Fruit fly (Drosophila melanogaster): ENCODE measurements around the gene CG13653.
A peak's percentile ranks its signal among the peaks of the same experiment; 100 is the strongest.

The CG13653 gene

DNA sequence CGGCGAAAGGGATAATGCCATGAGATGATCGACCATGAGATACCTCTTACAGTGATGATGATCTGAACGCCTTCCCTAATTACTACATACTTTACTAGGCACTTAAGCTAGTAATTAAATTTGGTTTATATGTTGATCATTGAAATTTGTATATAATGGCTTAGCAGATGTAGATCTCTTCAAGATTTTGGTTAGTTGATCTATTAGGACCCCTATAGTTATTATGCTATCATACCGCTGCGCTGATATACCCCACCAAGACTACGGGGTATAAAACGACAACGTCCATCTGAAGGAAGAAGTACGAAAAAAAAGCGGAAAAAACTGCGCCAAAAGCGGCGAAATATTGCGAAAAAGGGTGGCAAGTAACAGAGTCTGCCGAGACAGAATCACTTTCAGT is 21.1 kb upstream of the CG13653 start (continued):
- TF ChIP-seq dsx (GFP tag; optimal IDR thresholded peaks at IDR 0.05; ENCODE audit: poor library complexity, severe bottlenecking) (peak; percentile 58), CG3919 (GFP tag; optimal IDR thresholded peaks at IDR 0.05) (peak; percentile 58), vri (GFP tag; optimal IDR thresholded peaks at IDR 0.05) (peak; percentile 30), CG32006 (GFP tag; optimal IDR thresholded peaks at IDR 0.05) (peak; percentile 18), Lpt (GFP tag; optimal IDR thresholded peaks at IDR 0.05) (no peak), Sox15 (GFP tag; optimal IDR thresholded peaks at IDR 0.05) (peak; percentile 40), CG7368 (GFP tag; optimal IDR thresholded peaks at IDR 0.05) (peak; percentile 35), CG10631 (GFP tag; optimal IDR thresholded peaks at IDR 0.05) (peak; percentile 50), achi (GFP tag; optimal IDR thresholded peaks at IDR 0.05) (peak; percentile 46), CG8319 (GFP tag; optimal IDR thresholded peaks at IDR 0.05) (peak; percentile 14), CG34406 (GFP tag; optimal IDR thresholded peaks at IDR 0.05) (peak; percentile 31), spab (GFP tag; optimal IDR thresholded peaks at IDR 0.05) (peak; percentile 67), CG6854 (GFP tag; optimal IDR thresholded peaks at IDR 0.05) (no peak), CG31627 (GFP tag; optimal IDR thresholded peaks at IDR 0.05) (peak; percentile 72), svp (GFP tag) (peak; percentile 87), Hr39 (GFP tag; optimal IDR thresholded peaks at IDR 0.05) (peak; percentile 68), CG6808 (GFP tag; optimal IDR thresholded peaks at IDR 0.05) (peak; percentile 73), CG4318 (GFP tag; optimal IDR thresholded peaks at IDR 0.05) (no peak), cyc (GFP tag; optimal IDR thresholded peaks at IDR 0.05) (peak; percentile 70), Hr38 (GFP tag; optimal IDR thresholded peaks at IDR 0.05) (no peak), net (GFP tag; optimal IDR thresholded peaks at IDR 0.05) (peak; percentile 40), CG11902 (GFP tag; optimal IDR thresholded peaks at IDR 0.05) (peak; percentile 48), CG8632 (GFP tag; optimal IDR thresholded peaks at IDR 0.05) (peak; percentile 50), lz (GFP tag; optimal IDR thresholded peaks at IDR 0.05) (peak; percentile 73), Smox (GFP tag; optimal IDR thresholded peaks at IDR 0.05) (peak; percentile 70), Met (GFP tag; optimal IDR thresholded peaks at IDR 0.05) (peak; percentile 70), salr (GFP tag; optimal IDR thresholded peaks at IDR 0.05) (peak in 1 of 2 experiments; percentile 38)

DNA sequence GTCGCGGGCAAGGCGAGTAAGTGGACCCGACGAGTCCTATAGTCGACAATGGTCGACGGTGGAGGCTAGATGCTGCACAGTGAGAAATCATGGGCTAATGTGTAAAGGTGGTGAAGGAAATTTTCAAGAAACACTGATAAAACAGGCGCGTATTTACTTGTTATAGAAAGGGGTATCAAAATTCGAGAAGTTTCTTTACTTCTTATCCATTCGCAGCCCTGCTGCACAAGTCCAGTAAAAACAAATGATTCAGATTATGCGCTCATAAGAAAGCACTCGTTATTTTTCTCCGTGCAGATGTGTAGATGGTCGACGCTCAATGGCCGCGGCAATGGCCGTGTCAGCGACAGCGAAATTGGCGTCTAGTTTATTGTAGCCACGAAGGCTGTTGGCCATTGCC is 18.8 kb upstream of the CG13653 start:
- TF ChIP-seq CG31627 (GFP tag; optimal IDR thresholded peaks at IDR 0.05) = peak; percentile 12
- no peak for TF ChIP-seq Ets96B (tag; optimal IDR thresholded peaks at IDR 0.05)
- TF ChIP-seq CG3919 (GFP tag; optimal IDR thresholded peaks at IDR 0.05) = peak; percentile 1
- peak; percentile 2 for TF ChIP-seq CG10631 (GFP tag; optimal IDR thresholded peaks at IDR 0.05)
- no peak for TF ChIP-seq eg (GFP tag; IDR thresholded peaks at IDR 0.05)
- peak; percentile 52 for TF ChIP-seq Eip78C (GFP tag)

DNA sequence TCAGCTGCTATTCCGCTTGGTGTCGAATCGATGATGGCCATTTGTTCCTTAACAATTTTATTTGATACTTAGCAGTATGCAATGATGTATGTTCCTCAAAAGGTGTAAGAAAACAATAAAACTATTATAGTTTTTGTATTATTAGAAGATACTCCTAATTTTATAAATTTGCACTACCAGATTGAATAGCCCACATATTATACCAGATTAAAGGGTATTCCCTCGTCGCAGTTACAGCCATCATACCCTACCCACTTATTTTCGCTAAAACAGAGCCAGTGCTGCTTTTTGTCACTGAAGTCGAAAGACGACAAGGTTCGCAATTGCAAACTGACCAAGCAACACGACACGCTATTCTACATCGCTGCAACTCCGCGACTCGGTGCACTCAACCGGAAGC is 17.9 kb upstream of the CG13653 start:
- TF ChIP-seq Eip93F (GFP tag; optimal IDR thresholded peaks at IDR 0.05) = no peak
- peak; percentile 12 for TF ChIP-seq svp (GFP tag)
- peak; percentile 72 for TF ChIP-seq Eip78C (GFP tag)

DNA sequence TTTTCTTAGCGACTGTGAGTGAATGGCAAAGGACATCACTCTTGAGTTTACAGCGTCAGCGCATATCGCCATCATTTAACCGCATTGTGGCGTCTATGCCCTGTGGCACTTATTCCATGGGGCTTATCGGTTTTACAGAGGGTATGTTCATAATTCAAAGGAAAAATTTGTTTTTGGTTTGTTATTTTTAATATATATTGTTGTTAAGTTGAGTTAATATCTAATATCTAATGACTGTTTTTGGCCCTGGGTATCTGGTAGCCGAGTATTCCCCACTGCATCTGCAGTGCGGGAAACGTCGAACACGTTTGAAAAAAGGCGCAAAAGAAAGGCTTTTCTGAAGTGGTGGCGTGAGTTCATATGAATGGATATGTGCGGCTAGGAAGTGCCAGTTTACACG is 16.8 kb upstream of the CG13653 start:
- TF ChIP-seq CG6276 (GFP tag; optimal IDR thresholded peaks at IDR 0.05) = no peak
- peak; percentile 31 for TF ChIP-seq CG9139 (GFP tag; optimal IDR thresholded peaks at IDR 0.05)
- peak; percentile 90 for TF ChIP-seq esn (GFP tag; optimal IDR thresholded peaks at IDR 0.05)
- TF ChIP-seq Eip75B (GFP tag; optimal IDR thresholded peaks at IDR 0.05) = peak; percentile 61
- TF ChIP-seq OdsH (GFP tag; optimal IDR thresholded peaks at IDR 0.05) = peak; percentile 82
- peak; percentile 88 for TF ChIP-seq CG31627 (GFP tag; optimal IDR thresholded peaks at IDR 0.05)
- peak; percentile 77 for TF ChIP-seq Ets96B (tag; optimal IDR thresholded peaks at IDR 0.05)
- TF ChIP-seq Gug (GFP tag; IDR thresholded peaks at IDR 0.05) = no peak
- TF ChIP-seq Hr4 (GFP tag; optimal IDR thresholded peaks at IDR 0.05) = peak; percentile 56
- peak; percentile 72 for TF ChIP-seq net (GFP tag; optimal IDR thresholded peaks at IDR 0.05)
- peak; percentile 84 for TF ChIP-seq CG34406 (GFP tag; optimal IDR thresholded peaks at IDR 0.05)
- TF ChIP-seq Eip78C (GFP tag) = peak; percentile 56
- 0 out of 2 replicates have a peak, but pooled peaks have one; percentile 30 for TF ChIP-seq CG11294 (GFP tag; IDR thresholded peaks at IDR 0.05)
- TF ChIP-seq cyc (GFP tag; optimal IDR thresholded peaks at IDR 0.05) = peak; percentile 74
- TF ChIP-seq fd59A (GFP tag; optimal IDR thresholded peaks at IDR 0.05) = peak; percentile 77
- TF ChIP-seq CG11762 (GFP tag; optimal IDR thresholded peaks at IDR 0.05; ENCODE audit: insufficient read depth) = peak; percentile 39
- TF ChIP-seq acj6 (GFP tag; optimal IDR thresholded peaks at IDR 0.05) = peak; percentile 88
- TF ChIP-seq Sox102F (GFP tag; optimal IDR thresholded peaks at IDR 0.05) = peak; percentile 85
- peak; percentile 69 for TF ChIP-seq CG6808 (GFP tag; optimal IDR thresholded peaks at IDR 0.05)
- peak; percentile 63 for TF ChIP-seq CG8119 (GFP tag; IDR thresholded peaks at IDR 0.05)
- peak; percentile 48 for TF ChIP-seq Blimp-1 (GFP tag; optimal IDR thresholded peaks at IDR 0.05)
- peak; percentile 35 for TF ChIP-seq CG8319 (GFP tag; optimal IDR thresholded peaks at IDR 0.05)
- peak; percentile 44 to 54 for TF ChIP-seq ss (GFP tag; optimal IDR thresholded peaks at IDR 0.05)

All from whole organism, prepupa.